Fruit fly (Drosophila melanogaster) S2 (cell line): ENCODE measurements around the gene Cubn2.

ENCODE experiments used
- CG8478 ChIP-seq: fragments of >200 bp; optimal IDR thresholded peaks from 2 replicates; lab custom pipeline; 2018
- CTCF ChIP-seq, 2 experiments: fragments of >200 bp; optimal IDR thresholded peaks; 2 replicates each; lab custom pipeline; 2018

dm6 chr3L:11772057-11772456 lies 42.5 kb downstream of the Cubn2 start, which contains the start of gene Muc68D:
- TF ChIP-seq CTCF (optimal IDR thresholded peaks at IDR 0.05; lab: Kevin White, UChicago) (no peak), CG8478 (lab: Kevin White, UChicago) (no peak)
